Worm (Caenorhabditis elegans) whole organism, L2 larva: ENCODE data around the gene T22C8.3.

Source experiments
- F13H6.1 ChIP-seq: sonication (generic microtip); optimal IDR thresholded peaks from 2 replicates; lab custom pipeline; 2016; ENCODE audit warnings: missing genetic modification characterization, missing compliant biosample characterization
- R02D3.7 ChIP-seq: fragments of 150-350 bp; optimal IDR thresholded peaks from 2 replicates; lab custom pipeline; 2014; ENCODE audit warnings: missing biosample characterization, missing genetic modification characterization
- Y55F3AM.14 ChIP-seq: fragments of 200-800 bp; sonication (Bioruptor generic); optimal IDR thresholded peaks from 2 replicates; lab custom pipeline; 2018; ENCODE audit warnings: mild to moderate bottlenecking, missing genetic modification characterization, missing compliant biosample characterization
- ZK546.5 ChIP-seq: sonication (generic microtip); optimal IDR thresholded peaks from 2 replicates; lab custom pipeline; 2017; ENCODE audit warnings: missing biosample characterization, missing genetic modification characterization
- alr-1 ChIP-seq: fragments of 150-350 bp; optimal IDR thresholded peaks from 2 replicates; lab custom pipeline; 2014; ENCODE audit warnings: missing biosample characterization, missing genetic modification characterization
- aly-2 ChIP-seq: fragments of 150-350 bp; optimal IDR thresholded peaks from 2 replicates; lab custom pipeline; 2014; ENCODE audit warnings: missing biosample characterization, missing genetic modification characterization
- ama-1 ChIP-seq: fragments of 150-350 bp; optimal IDR thresholded peaks from 2 replicates; lab custom pipeline; 2018; ENCODE audit warnings: inconsistent platforms
- ceh-16 ChIP-seq: fragments of 150-350 bp; optimal IDR thresholded peaks from 2 replicates; lab custom pipeline; 2014; ENCODE audit warnings: missing biosample characterization, missing genetic modification characterization
- ceh-82 ChIP-seq: fragments of 150-350 bp; optimal IDR thresholded peaks from 2 replicates; lab custom pipeline; 2014; ENCODE audit warnings: missing biosample characterization, missing genetic modification characterization
- crh-2 ChIP-seq: sonication (generic microtip); optimal IDR thresholded peaks from 2 replicates; lab custom pipeline; 2017; ENCODE audit warnings: missing biosample characterization, missing genetic modification characterization
- dmd-4 ChIP-seq: sonication (generic microtip); optimal IDR thresholded peaks from 2 replicates; lab custom pipeline; 2017; ENCODE audit warnings: missing biosample characterization, missing genetic modification characterization
- elt-1 ChIP-seq: fragments of 150-350 bp; optimal IDR thresholded peaks from 2 replicates; lab custom pipeline; 2014; ENCODE audit warnings: missing biosample characterization, missing genetic modification characterization
- elt-3 ChIP-seq: sonication (generic microtip); optimal IDR thresholded peaks from 2 replicates; lab custom pipeline; 2017; ENCODE audit warnings: missing biosample characterization, missing genetic modification characterization
- fos-1 ChIP-seq: fragments of 150-350 bp; optimal IDR thresholded peaks from 2 replicates; lab custom pipeline; 2014; ENCODE audit warnings: missing biosample characterization, missing genetic modification characterization
- gmeb-1 ChIP-seq: fragments of 150-350 bp; optimal IDR thresholded peaks from 2 replicates; lab custom pipeline; 2014; ENCODE audit warnings: missing biosample characterization, missing genetic modification characterization
- lin-11 ChIP-seq: fragments of 150-350 bp; sonication (generic microtip); optimal IDR thresholded peaks from 2 replicates; lab custom pipeline; 2014; ENCODE audit warnings: missing biosample characterization, missing genetic modification characterization, inconsistent platforms, mixed read lengths
- lin-13 ChIP-seq: fragments of 150-350 bp; optimal IDR thresholded peaks from 2 replicates; lab custom pipeline; 2014; ENCODE audit warnings: missing biosample characterization, missing genetic modification reagents, missing genetic modification characterization
- lin-39 ChIP-seq: fragments of 150-350 bp; optimal IDR thresholded peaks from 2 replicates; lab custom pipeline; 2014; ENCODE audit warnings: missing biosample characterization, missing genetic modification reagents, missing genetic modification characterization
- lsy-2 ChIP-seq, 2 experiments: fragments of 150-350 bp in 1 of 2; sonication (generic microtip) in 1 of 2; optimal IDR thresholded peaks; 2 replicates each; lab custom pipeline; 2014 to 2017; ENCODE audit warnings: missing biosample characterization in 2 of 2, missing genetic modification characterization in 2 of 2
- mab-5 ChIP-seq: fragments of 150-350 bp; optimal IDR thresholded peaks from 2 replicates; lab custom pipeline; 2014; ENCODE audit warnings: missing biosample characterization, missing genetic modification characterization
- mbf-1 ChIP-seq: sonication (generic microtip); optimal IDR thresholded peaks from 2 replicates; lab custom pipeline; 2017; ENCODE audit warnings: missing biosample characterization, missing genetic modification characterization
- mdl-1 ChIP-seq, 2 experiments: fragments of 150-350 bp in 1 of 2; sonication (generic microtip) in 1 of 2; optimal IDR thresholded peaks; 2 replicates each; lab custom pipeline; 2017; ENCODE audit warnings: missing biosample characterization in 2 of 2, missing genetic modification characterization in 2 of 2
- nhr-10 ChIP-seq: sonication (generic microtip); optimal IDR thresholded peaks from 2 replicates; lab custom pipeline; 2017; ENCODE audit warnings: missing biosample characterization, missing genetic modification characterization
- nhr-11 ChIP-seq: fragments of 150-350 bp; optimal IDR thresholded peaks from 2 replicates; lab custom pipeline; 2014; ENCODE audit warnings: missing biosample characterization, missing genetic modification characterization
- nhr-12 ChIP-seq: fragments of 150-350 bp; optimal IDR thresholded peaks from 2 replicates; lab custom pipeline; 2014; ENCODE audit warnings: missing biosample characterization, missing genetic modification characterization
- nhr-129 ChIP-seq: fragments of 150-350 bp; optimal IDR thresholded peaks from 2 replicates; lab custom pipeline; 2014; ENCODE audit warnings: missing biosample characterization, missing genetic modification characterization
- nhr-21 ChIP-seq: fragments of 150-350 bp; optimal IDR thresholded peaks from 2 replicates; lab custom pipeline; 2014; ENCODE audit warnings: missing biosample characterization, missing genetic modification characterization
- nhr-23 ChIP-seq: fragments of 150-350 bp; optimal IDR thresholded peaks from 2 replicates; lab custom pipeline; 2014; ENCODE audit warnings: missing biosample characterization, missing genetic modification reagents, missing genetic modification characterization
- nhr-237 ChIP-seq: fragments of 150-350 bp; optimal IDR thresholded peaks from 2 replicates; lab custom pipeline; 2014; ENCODE audit warnings: missing biosample characterization, missing genetic modification characterization
- nhr-25 ChIP-seq: fragments of 150-350 bp; sonication (generic microtip); optimal IDR thresholded peaks from 3 replicates; lab custom pipeline; 2014; ENCODE audit warnings: missing biosample characterization, missing genetic modification characterization
- nhr-6 ChIP-seq: fragments of 150-350 bp; optimal IDR thresholded peaks from 2 replicates; lab custom pipeline; 2014; ENCODE audit warnings: missing biosample characterization, missing genetic modification characterization
- nhr-77 ChIP-seq: fragments of 150-350 bp; optimal IDR thresholded peaks from 2 replicates; lab custom pipeline; 2014; ENCODE audit warnings: missing biosample characterization, missing genetic modification characterization
- sem-4 ChIP-seq: fragments of 150-350 bp; optimal IDR thresholded peaks from 2 replicates; lab custom pipeline; 2014; ENCODE audit warnings: missing biosample characterization, missing genetic modification reagents, missing genetic modification characterization
- skn-1 ChIP-seq: sonication (generic microtip); optimal IDR thresholded peaks from 2 replicates; lab custom pipeline; 2017; ENCODE audit warnings: missing biosample characterization, missing genetic modification characterization
- sma-3 ChIP-seq: sonication (generic microtip); optimal IDR thresholded peaks from 2 replicates; lab custom pipeline; 2016; ENCODE audit warnings: missing genetic modification reagents, missing genetic modification characterization, missing compliant biosample characterization
- sma-9 ChIP-seq, 2 experiments: fragments of 150-350 bp in 1 of 2; sonication (generic microtip) in 1 of 2; optimal IDR thresholded peaks; 2 replicates each; lab custom pipeline; 2014 to 2016; ENCODE audit warnings: missing genetic modification characterization in 2 of 2, mild to moderate bottlenecking in 1 of 2, missing biosample characterization in 1 of 2, missing compliant biosample characterization in 1 of 2, missing genetic modification reagents in 1 of 2, moderate library complexity in 1 of 2
- snpc-4 ChIP-seq: fragments of 150-350 bp; optimal IDR thresholded peaks from 2 replicates; lab custom pipeline; 2014; ENCODE audit warnings: missing biosample characterization, missing genetic modification characterization
- unc-39 ChIP-seq: fragments of 150-350 bp; optimal IDR thresholded peaks from 2 replicates; lab custom pipeline; 2014; ENCODE audit warnings: missing biosample characterization, missing genetic modification characterization
- unc-55 ChIP-seq: fragments of 150-350 bp; sonication (generic microtip); optimal IDR thresholded peaks from 3 replicates; lab custom pipeline; 2014; ENCODE audit warnings: missing biosample characterization, missing genetic modification reagents, missing genetic modification characterization
- unc-62 ChIP-seq: fragments of 150-350 bp; optimal IDR thresholded peaks from 2 replicates; lab custom pipeline; 2014; ENCODE audit warnings: missing biosample characterization, missing genetic modification reagents, missing genetic modification characterization
- zag-1 ChIP-seq: fragments of 150-350 bp; optimal IDR thresholded peaks from 2 replicates; lab custom pipeline; 2014; ENCODE audit warnings: missing biosample characterization, missing genetic modification characterization
- ztf-11 ChIP-seq: sonication (generic microtip); optimal IDR thresholded peaks from 2 replicates; lab custom pipeline; 2017; ENCODE audit warnings: missing biosample characterization, missing genetic modification characterization
- ztf-4 ChIP-seq: fragments of 150-350 bp; optimal IDR thresholded peaks from 2 replicates; lab custom pipeline; 2014; ENCODE audit warnings: missing biosample characterization, missing genetic modification characterization

T22C8.3 gene

DNA sequence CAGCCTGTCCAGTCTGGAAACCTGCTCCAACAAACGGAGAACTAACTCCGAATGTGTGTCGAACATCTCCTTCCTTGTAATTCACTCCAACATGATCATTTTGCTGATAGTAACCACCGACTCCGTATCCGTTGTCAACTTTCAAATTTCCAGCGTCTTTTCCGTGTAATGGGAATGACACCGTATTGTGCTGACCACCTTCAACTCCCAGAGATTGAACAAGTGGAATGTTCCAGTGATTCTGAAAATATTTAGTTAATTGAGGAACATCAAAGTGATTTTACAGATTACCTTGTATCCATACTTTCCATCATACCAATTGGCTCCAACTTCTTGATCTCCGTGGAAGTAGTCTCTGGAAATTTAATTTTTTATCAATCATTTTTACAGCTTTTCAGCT lies 6.1 kb upstream of the T22C8.3 start:
- no peak for TF ChIP-seq alr-1 (tag; lab: Kevin White, UChicago)
- TF ChIP-seq fos-1 = no peak
- TF ChIP-seq sma-3 (GFP tag; lab: Kevin White, UChicago) = no peak
- no peak for TF ChIP-seq nhr-129 (tag; lab: Kevin White, UChicago)
- no peak for TF ChIP-seq nhr-77 (tag; lab: Kevin White, UChicago)

DNA sequence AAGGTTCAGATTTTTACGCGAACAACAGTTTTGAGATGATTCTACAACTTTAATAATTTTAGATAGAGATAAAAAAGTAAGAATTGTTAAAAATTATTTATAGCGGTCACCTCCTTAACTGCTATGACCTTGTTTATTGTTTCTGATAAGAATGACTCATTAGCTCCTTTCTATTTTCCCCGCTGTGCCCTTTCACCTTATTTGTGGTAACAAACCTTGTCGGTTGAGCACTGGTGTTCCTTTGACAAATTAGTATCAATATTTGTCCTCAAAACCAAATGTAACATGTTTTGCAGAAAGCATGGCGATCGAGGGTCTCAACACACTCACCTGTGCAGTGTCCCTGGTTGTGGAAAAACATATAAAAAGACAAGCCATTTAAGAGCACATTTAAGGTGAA lies 4.8 kb upstream of the T22C8.3 start:
- no peak for TF ChIP-seq mbf-1
- no peak for TF ChIP-seq ZK546.5
- TF ChIP-seq nhr-6 (tag; lab: Kevin White, UChicago) = no peak
- TF ChIP-seq nhr-237 (tag; lab: Kevin White, UChicago) = no peak
- no peak for TF ChIP-seq mab-5 (tag; lab: Kevin White, UChicago)
- no peak for TF ChIP-seq unc-39 (tag; lab: Kevin White, UChicago)
- no peak for TF ChIP-seq ztf-11 (tag; lab: Kevin White, UChicago)
- TF ChIP-seq ztf-4 (tag; lab: Kevin White, UChicago) = no peak
- no peak for TF ChIP-seq alr-1 (tag; lab: Kevin White, UChicago)
- no peak for TF ChIP-seq sem-4 (tag; lab: Kevin White, UChicago)
- TF ChIP-seq R02D3.7 (tag; lab: Kevin White, UChicago) = no peak
- no peak for TF ChIP-seq lin-13 (GFP tag; lab: Kevin White, UChicago)
- no peak for TF ChIP-seq lin-11
- no peak for TF ChIP-seq mdl-1 (tag; optimal IDR thresholded peaks at IDR 0.05; lab: Kevin White, UChicago)
- no peak for TF ChIP-seq aly-2 (tag; lab: Kevin White, UChicago)
- TF ChIP-seq nhr-12 (tag; lab: Kevin White, UChicago) = no peak
- no peak for TF ChIP-seq zag-1

- TF ChIP-seq ceh-82 (tag; lab: Kevin White, UChicago) = no peak
- TF ChIP-seq nhr-129 (tag; lab: Kevin White, UChicago) = no peak
- TF ChIP-seq Y55F3AM.14 (GFP tag; lab: Kevin White, UChicago) = no peak
- no peak for TF ChIP-seq lsy-2 (tag; optimal IDR thresholded peaks at IDR 0.05; lab: Kevin White, UChicago)
- TF ChIP-seq nhr-12 (tag; lab: Kevin White, UChicago) = no peak
- TF ChIP-seq lin-13 (GFP tag; lab: Kevin White, UChicago) = no peak
- no peak for TF ChIP-seq ama-1 (lab: Kevin White, UChicago)
- TF ChIP-seq nhr-6 (tag; lab: Kevin White, UChicago) = no peak
- TF ChIP-seq mab-5 (tag; lab: Kevin White, UChicago) = no peak
- peak; percentile 5 for TF ChIP-seq F13H6.1
- no peak for TF ChIP-seq skn-1 (tag; lab: Kevin White, UChicago)
- no peak for TF ChIP-seq ztf-11 (tag; lab: Kevin White, UChicago)
- TF ChIP-seq ZK546.5 = no peak
- TF ChIP-seq ceh-16 (tag; lab: Kevin White, UChicago) = no peak
- no peak for TF ChIP-seq unc-55 (GFP tag; lab: Kevin White, UChicago)
- no peak for TF ChIP-seq ztf-4 (tag; lab: Kevin White, UChicago)
- no peak for TF ChIP-seq nhr-21
- TF ChIP-seq nhr-25 = no peak
- no peak for TF ChIP-seq lin-39 (tag; lab: Kevin White, UChicago)
- TF ChIP-seq zag-1 = no peak
- no peak for TF ChIP-seq lin-11
- TF ChIP-seq aly-2 (tag; lab: Kevin White, UChicago) = no peak
- no peak for TF ChIP-seq dmd-4 (tag; lab: Kevin White, UChicago)
- no peak for TF ChIP-seq unc-62 (GFP tag; lab: Kevin White, UChicago)
- TF ChIP-seq nhr-23 (tag; lab: Kevin White, UChicago) = no peak
- no peak for TF ChIP-seq nhr-10 (tag; lab: Kevin White, UChicago)
- no peak for TF ChIP-seq unc-39 (tag; lab: Kevin White, UChicago)
- TF ChIP-seq sem-4 (tag; lab: Kevin White, UChicago) = no peak
- TF ChIP-seq sma-9 (GFP tag; optimal IDR thresholded peaks at IDR 0.05; lab: Kevin White, UChicago) = peak; percentile 1
- TF ChIP-seq sma-9 (tag; optimal IDR thresholded peaks at IDR 0.05; lab: Kevin White, UChicago) = no peak
- TF ChIP-seq nhr-237 (tag; lab: Kevin White, UChicago) = no peak
- TF ChIP-seq mbf-1 = no peak
- peak; percentile 9 for TF ChIP-seq gmeb-1 (tag; lab: Kevin White, UChicago)
- no peak for TF ChIP-seq nhr-77 (tag; lab: Kevin White, UChicago)
- peak; percentile 29 for TF ChIP-seq crh-2 (tag; lab: Kevin White, UChicago)
- no peak for TF ChIP-seq mdl-1 (tag; optimal IDR thresholded peaks at IDR 0.05; lab: Kevin White, UChicago)
- no peak for TF ChIP-seq elt-3
- TF ChIP-seq fos-1 = peak; percentile 97
- TF ChIP-seq nhr-11 (tag; lab: Kevin White, UChicago) = no peak
- TF ChIP-seq elt-1 = no peak
- TF ChIP-seq snpc-4 (tag; lab: Kevin White, UChicago) = no peak
Observed at ce11 chrII:8625163-8625562, 3.4 kb upstream of the T22C8.3 start, which contains the start of gene sptf-2. sptf-2 (plus strand) TSS chrII:8625459.
